Worm (Caenorhabditis elegans) whole organism, late embryonic: Measurements from ENCODE around the gene T05H4.11.

ENCODE experiments used
- pax-1 ChIP-seq: fragments of 150-350 bp; optimal IDR thresholded peaks from 2 replicates; lab custom pipeline; 2014; ENCODE audit warnings: missing biosample characterization, missing genetic modification characterization
- pqm-1 ChIP-seq: sonication (generic microtip); optimal IDR thresholded peaks from 2 replicates; lab custom pipeline; 2016; ENCODE audit warnings: missing genetic modification characterization, missing compliant biosample characterization

DNA sequence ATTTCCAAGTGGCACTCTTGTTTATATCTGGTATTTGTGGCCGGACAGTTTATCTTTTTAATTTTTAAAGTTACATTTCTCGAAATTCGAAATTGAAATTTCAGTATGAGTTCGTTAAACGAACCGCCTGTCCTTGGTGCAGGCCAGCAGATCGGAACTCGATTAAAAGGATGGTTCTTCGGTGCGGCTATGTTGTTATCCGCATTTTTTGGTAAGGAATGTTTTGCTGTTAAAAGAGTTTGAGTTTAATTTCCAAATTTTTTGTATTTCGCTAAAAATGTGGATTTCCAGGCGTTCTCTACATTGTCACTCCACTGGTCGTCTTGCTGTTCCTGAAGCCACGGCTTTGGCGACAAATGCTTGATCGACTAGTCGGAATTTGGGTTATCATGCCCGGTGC is 27.1 kb upstream of the T05H4.11 start, which contains the start of gene acl-9:
- TF ChIP-seq pqm-1 (tag; lab: Kevin White, UChicago) (no peak), pax-1 (tag; lab: Kevin White, UChicago) (no peak)
